Worm (Caenorhabditis elegans) whole organism, L2 larva: ENCODE results near the gene B0457.4.
A peak's percentile ranks its signal among the peaks of the same experiment; 100 is the strongest.

Experiments
- C34F6.9 ChIP-seq: fragments of 150-350 bp; optimal IDR thresholded peaks from 2 replicates; lab custom pipeline; 2014; ENCODE audit warnings: missing biosample characterization, missing genetic modification characterization
- F13H6.1 ChIP-seq: sonication (generic microtip); optimal IDR thresholded peaks from 2 replicates; lab custom pipeline; 2016; ENCODE audit warnings: missing genetic modification characterization, missing compliant biosample characterization
- R02D3.7 ChIP-seq: fragments of 150-350 bp; optimal IDR thresholded peaks from 2 replicates; lab custom pipeline; 2014; ENCODE audit warnings: missing biosample characterization, missing genetic modification characterization
- Y55F3AM.14 ChIP-seq: fragments of 200-800 bp; sonication (Bioruptor generic); optimal IDR thresholded peaks from 2 replicates; lab custom pipeline; 2018; ENCODE audit warnings: mild to moderate bottlenecking, missing genetic modification characterization, missing compliant biosample characterization
- ZK546.5 ChIP-seq: sonication (generic microtip); optimal IDR thresholded peaks from 2 replicates; lab custom pipeline; 2017; ENCODE audit warnings: missing biosample characterization, missing genetic modification characterization
- alr-1 ChIP-seq: fragments of 150-350 bp; optimal IDR thresholded peaks from 2 replicates; lab custom pipeline; 2014; ENCODE audit warnings: missing biosample characterization, missing genetic modification characterization
- aly-2 ChIP-seq: fragments of 150-350 bp; optimal IDR thresholded peaks from 2 replicates; lab custom pipeline; 2014; ENCODE audit warnings: missing biosample characterization, missing genetic modification characterization
- blmp-1 ChIP-seq: sonication (generic microtip); optimal IDR thresholded peaks from 2 replicates; lab custom pipeline; 2017; ENCODE audit warnings: missing genetic modification characterization, mild to moderate bottlenecking, missing compliant biosample characterization, antibody characterized with exemption, moderate library complexity; ENCODE audit not compliant: insufficient read depth
- ceh-16 ChIP-seq: fragments of 150-350 bp; optimal IDR thresholded peaks from 2 replicates; lab custom pipeline; 2014; ENCODE audit warnings: missing biosample characterization, missing genetic modification characterization
- ceh-82 ChIP-seq: fragments of 150-350 bp; optimal IDR thresholded peaks from 2 replicates; lab custom pipeline; 2014; ENCODE audit warnings: missing biosample characterization, missing genetic modification characterization
- crh-2 ChIP-seq: sonication (generic microtip); optimal IDR thresholded peaks from 2 replicates; lab custom pipeline; 2017; ENCODE audit warnings: missing biosample characterization, missing genetic modification characterization
- dmd-4 ChIP-seq: sonication (generic microtip); optimal IDR thresholded peaks from 2 replicates; lab custom pipeline; 2017; ENCODE audit warnings: missing biosample characterization, missing genetic modification characterization
- egl-27 ChIP-seq: sonication (generic microtip); optimal IDR thresholded peaks from 3 replicates; lab custom pipeline; 2017; ENCODE audit warnings: missing biosample characterization, missing genetic modification reagents, missing genetic modification characterization
- elt-1 ChIP-seq: fragments of 150-350 bp; optimal IDR thresholded peaks from 2 replicates; lab custom pipeline; 2014; ENCODE audit warnings: missing biosample characterization, missing genetic modification characterization
- elt-3 ChIP-seq: sonication (generic microtip); optimal IDR thresholded peaks from 2 replicates; lab custom pipeline; 2017; ENCODE audit warnings: missing biosample characterization, missing genetic modification characterization
- fos-1 ChIP-seq: fragments of 150-350 bp; optimal IDR thresholded peaks from 2 replicates; lab custom pipeline; 2014; ENCODE audit warnings: missing biosample characterization, missing genetic modification characterization
- gmeb-1 ChIP-seq: fragments of 150-350 bp; optimal IDR thresholded peaks from 2 replicates; lab custom pipeline; 2014; ENCODE audit warnings: missing biosample characterization, missing genetic modification characterization
- lin-11 ChIP-seq: fragments of 150-350 bp; sonication (generic microtip); optimal IDR thresholded peaks from 2 replicates; lab custom pipeline; 2014; ENCODE audit warnings: missing biosample characterization, missing genetic modification characterization, inconsistent platforms, mixed read lengths
- lin-13 ChIP-seq: fragments of 150-350 bp; optimal IDR thresholded peaks from 2 replicates; lab custom pipeline; 2014; ENCODE audit warnings: missing biosample characterization, missing genetic modification reagents, missing genetic modification characterization
- lsy-2 ChIP-seq, 2 experiments: fragments of 150-350 bp in 1 of 2; sonication (generic microtip) in 1 of 2; optimal IDR thresholded peaks; 2 replicates each; lab custom pipeline; 2014 to 2017; ENCODE audit warnings: missing biosample characterization in 2 of 2, missing genetic modification characterization in 2 of 2
- mab-5 ChIP-seq: fragments of 150-350 bp; optimal IDR thresholded peaks from 2 replicates; lab custom pipeline; 2014; ENCODE audit warnings: missing biosample characterization, missing genetic modification characterization
- mbf-1 ChIP-seq: sonication (generic microtip); optimal IDR thresholded peaks from 2 replicates; lab custom pipeline; 2017; ENCODE audit warnings: missing biosample characterization, missing genetic modification characterization
- nhr-10 ChIP-seq: sonication (generic microtip); optimal IDR thresholded peaks from 2 replicates; lab custom pipeline; 2017; ENCODE audit warnings: missing biosample characterization, missing genetic modification characterization
- nhr-11 ChIP-seq: fragments of 150-350 bp; optimal IDR thresholded peaks from 2 replicates; lab custom pipeline; 2014; ENCODE audit warnings: missing biosample characterization, missing genetic modification characterization
- nhr-12 ChIP-seq: fragments of 150-350 bp; optimal IDR thresholded peaks from 2 replicates; lab custom pipeline; 2014; ENCODE audit warnings: missing biosample characterization, missing genetic modification characterization
- nhr-129 ChIP-seq: fragments of 150-350 bp; optimal IDR thresholded peaks from 2 replicates; lab custom pipeline; 2014; ENCODE audit warnings: missing biosample characterization, missing genetic modification characterization
- nhr-21 ChIP-seq: fragments of 150-350 bp; optimal IDR thresholded peaks from 2 replicates; lab custom pipeline; 2014; ENCODE audit warnings: missing biosample characterization, missing genetic modification characterization
- nhr-23 ChIP-seq: fragments of 150-350 bp; optimal IDR thresholded peaks from 2 replicates; lab custom pipeline; 2014; ENCODE audit warnings: missing biosample characterization, missing genetic modification reagents, missing genetic modification characterization
- nhr-25 ChIP-seq: fragments of 150-350 bp; sonication (generic microtip); optimal IDR thresholded peaks from 3 replicates; lab custom pipeline; 2014; ENCODE audit warnings: missing biosample characterization, missing genetic modification characterization
- nhr-6 ChIP-seq: fragments of 150-350 bp; optimal IDR thresholded peaks from 2 replicates; lab custom pipeline; 2014; ENCODE audit warnings: missing biosample characterization, missing genetic modification characterization
- nhr-77 ChIP-seq: fragments of 150-350 bp; optimal IDR thresholded peaks from 2 replicates; lab custom pipeline; 2014; ENCODE audit warnings: missing biosample characterization, missing genetic modification characterization
- peb-1 ChIP-seq: fragments of 150-350 bp; optimal IDR thresholded peaks from 2 replicates; lab custom pipeline; 2014; ENCODE audit warnings: missing biosample characterization, missing genetic modification characterization
- skn-1 ChIP-seq: sonication (generic microtip); optimal IDR thresholded peaks from 2 replicates; lab custom pipeline; 2017; ENCODE audit warnings: missing biosample characterization, missing genetic modification characterization
- sma-3 ChIP-seq: sonication (generic microtip); optimal IDR thresholded peaks from 2 replicates; lab custom pipeline; 2016; ENCODE audit warnings: missing genetic modification reagents, missing genetic modification characterization, missing compliant biosample characterization
- sma-9 ChIP-seq, 2 experiments: fragments of 150-350 bp in 1 of 2; sonication (generic microtip) in 1 of 2; optimal IDR thresholded peaks; 2 replicates each; lab custom pipeline; 2014 to 2016; ENCODE audit warnings: missing genetic modification characterization in 2 of 2, mild to moderate bottlenecking in 1 of 2, missing biosample characterization in 1 of 2, missing compliant biosample characterization in 1 of 2, missing genetic modification reagents in 1 of 2, moderate library complexity in 1 of 2
- snpc-4 ChIP-seq: fragments of 150-350 bp; optimal IDR thresholded peaks from 2 replicates; lab custom pipeline; 2014; ENCODE audit warnings: missing biosample characterization, missing genetic modification characterization
- unc-39 ChIP-seq: fragments of 150-350 bp; optimal IDR thresholded peaks from 2 replicates; lab custom pipeline; 2014; ENCODE audit warnings: missing biosample characterization, missing genetic modification characterization
- unc-55 ChIP-seq: fragments of 150-350 bp; sonication (generic microtip); optimal IDR thresholded peaks from 3 replicates; lab custom pipeline; 2014; ENCODE audit warnings: missing biosample characterization, missing genetic modification reagents, missing genetic modification characterization
- unc-62 ChIP-seq: fragments of 150-350 bp; optimal IDR thresholded peaks from 2 replicates; lab custom pipeline; 2014; ENCODE audit warnings: missing biosample characterization, missing genetic modification reagents, missing genetic modification characterization
- ztf-4 ChIP-seq: fragments of 150-350 bp; optimal IDR thresholded peaks from 2 replicates; lab custom pipeline; 2014; ENCODE audit warnings: missing biosample characterization, missing genetic modification characterization

The B0457.4 gene

DNA sequence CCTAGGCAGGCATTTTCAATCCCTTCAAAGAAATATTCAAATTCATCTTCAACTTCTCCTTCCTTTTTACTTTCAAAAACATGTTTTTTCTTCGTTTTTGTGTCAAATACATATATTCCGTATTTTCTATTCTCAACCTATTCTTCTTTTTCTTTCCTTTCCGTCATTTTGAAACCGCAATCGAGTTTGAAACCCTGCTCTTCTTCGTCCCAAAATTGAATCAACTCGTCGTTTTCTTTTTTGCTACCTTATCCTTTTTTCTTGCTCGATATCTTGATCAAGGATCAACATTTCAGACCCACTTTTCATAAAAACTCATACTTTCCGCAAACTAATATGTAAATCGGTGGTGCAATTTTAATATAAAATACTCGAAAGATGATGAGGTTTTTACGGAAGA lies 33.3 kb upstream of the B0457.4 start:
- TF ChIP-seq aly-2 (tag; lab: Kevin White, UChicago) (no peak), elt-3 (tag; lab: Kevin White, UChicago) (no peak), R02D3.7 (tag; lab: Kevin White, UChicago) (no peak), crh-2 (tag; lab: Kevin White, UChicago) (no peak), elt-1 (tag; lab: Kevin White, UChicago) (no peak), ZK546.5 (tag; lab: Kevin White, UChicago) (no peak), egl-27 (no peak)

ce11 chrII:8940362-8940940 lies 28.6 kb upstream of the B0457.4 start, which contains the start of the genes set-17 and T21B10.4:
Gene set-17 (minus strand): TSS chrII:8940488.
Gene T21B10.4 (plus strand): TSS chrII:8940894.
- peak; percentile 54 for TF ChIP-seq unc-55 (GFP tag; lab: Kevin White, UChicago)
- TF ChIP-seq gmeb-1 (tag; lab: Kevin White, UChicago): peak; percentile 70
- no peak for TF ChIP-seq ztf-4 (tag; lab: Kevin White, UChicago)
- peak in 1 of 2 experiments; percentile 62 for TF ChIP-seq lsy-2 (tag; optimal IDR thresholded peaks at IDR 0.05; lab: Kevin White, UChicago)
- peak; percentile 2 for TF ChIP-seq crh-2 (tag; lab: Kevin White, UChicago)
- TF ChIP-seq egl-27: no peak
- no peak for TF ChIP-seq ceh-16
- no peak for TF ChIP-seq unc-62 (GFP tag; lab: Kevin White, UChicago)
- TF ChIP-seq unc-39 (tag; lab: Kevin White, UChicago): no peak
- no peak for TF ChIP-seq elt-3 (tag; lab: Kevin White, UChicago)
- TF ChIP-seq F13H6.1 (tag; lab: Kevin White, UChicago): no peak
- peak; percentile 51 for TF ChIP-seq C34F6.9 (tag; lab: Kevin White, UChicago)

DNA sequence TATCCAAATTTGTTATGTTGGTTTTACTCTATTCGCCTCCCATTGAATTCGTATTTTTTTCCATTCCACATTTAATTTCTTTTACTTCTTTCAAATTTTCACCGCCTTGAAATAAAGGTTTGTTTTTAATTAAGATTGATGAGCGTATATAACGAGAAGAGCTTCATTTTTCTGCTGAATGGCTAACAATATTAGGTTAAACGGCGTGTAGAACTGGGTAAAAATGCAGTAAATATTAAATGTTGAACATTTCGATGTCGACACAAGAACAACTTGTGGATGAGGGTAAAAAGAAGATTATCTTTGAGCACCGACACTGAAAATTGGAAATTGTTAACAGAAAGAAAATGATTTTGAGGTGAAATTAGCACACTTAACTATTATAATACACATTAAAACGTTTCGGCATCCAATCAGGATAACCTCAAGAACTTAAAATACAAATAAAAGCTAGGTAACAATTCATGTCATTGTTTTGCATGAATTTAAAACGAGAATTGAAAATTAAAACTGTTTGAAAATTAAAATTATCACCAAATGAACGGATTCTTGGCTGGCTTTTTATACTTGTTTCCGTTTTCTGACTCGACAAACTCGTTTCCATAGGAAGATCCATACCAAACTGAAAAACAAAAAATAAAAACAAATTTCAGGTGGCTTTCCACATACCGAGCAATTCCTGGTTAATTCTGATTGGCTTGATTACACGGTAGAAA lies 27.2 kb upstream of the B0457.4 start:
- no peak for TF ChIP-seq fos-1 (tag; lab: Kevin White, UChicago)
- no peak for TF ChIP-seq Y55F3AM.14 (GFP tag; lab: Kevin White, UChicago)
- TF ChIP-seq nhr-11: no peak
- TF ChIP-seq blmp-1: no peak
- no peak for TF ChIP-seq lin-11 (tag; lab: Kevin White, UChicago)
- TF ChIP-seq nhr-10 (tag; lab: Kevin White, UChicago): no peak
- TF ChIP-seq peb-1 (tag; lab: Kevin White, UChicago): no peak
- TF ChIP-seq nhr-12 (tag; lab: Kevin White, UChicago): no peak
- no peak for TF ChIP-seq nhr-23
- TF ChIP-seq unc-55 (GFP tag; lab: Kevin White, UChicago): no peak
- no peak for TF ChIP-seq lin-13 (GFP tag; lab: Kevin White, UChicago)
- TF ChIP-seq sma-9 (GFP tag; optimal IDR thresholded peaks at IDR 0.05; lab: Kevin White, UChicago): no peak
- no peak for TF ChIP-seq sma-9 (tag; optimal IDR thresholded peaks at IDR 0.05; lab: Kevin White, UChicago)
- TF ChIP-seq ceh-82 (tag; lab: Kevin White, UChicago): no peak
- TF ChIP-seq egl-27: no peak
- no peak for TF ChIP-seq dmd-4 (tag; lab: Kevin White, UChicago)
- TF ChIP-seq sma-3 (GFP tag; lab: Kevin White, UChicago): no peak
- no peak for TF ChIP-seq lsy-2 (tag; optimal IDR thresholded peaks at IDR 0.05; lab: Kevin White, UChicago)
- TF ChIP-seq, all 48 proteins: peak for 0

ce11 chrII:8933693-8934432 lies 22.0 kb upstream of the B0457.4 start, which contains the start of gene T21B10.3:
Gene T21B10.3 (plus strand): TSS chrII:8934382.
- TF ChIP-seq elt-3 (tag; lab: Kevin White, UChicago) (no peak), sma-3 (GFP tag; lab: Kevin White, UChicago) (peak; percentile 10), fos-1 (tag; lab: Kevin White, UChicago) (no peak), nhr-25 (tag; lab: Kevin White, UChicago) (no peak), lin-11 (tag; lab: Kevin White, UChicago) (no peak), sma-9 (GFP tag; optimal IDR thresholded peaks at IDR 0.05; lab: Kevin White, UChicago) (peak; percentile 56), sma-9 (tag; optimal IDR thresholded peaks at IDR 0.05; lab: Kevin White, UChicago) (no peak), nhr-129 (tag; lab: Kevin White, UChicago) (no peak), gmeb-1 (tag; lab: Kevin White, UChicago) (no peak), unc-39 (tag; lab: Kevin White, UChicago) (no peak), dmd-4 (tag; lab: Kevin White, UChicago) (no peak), skn-1 (tag; lab: Kevin White, UChicago) (no peak), nhr-10 (tag; lab: Kevin White, UChicago) (no peak), ZK546.5 (tag; lab: Kevin White, UChicago) (no peak), mbf-1 (no peak), nhr-6 (no peak), nhr-21 (peak; percentile 38), mab-5 (tag; lab: Kevin White, UChicago) (no peak), ztf-4 (tag; lab: Kevin White, UChicago) (peak; percentile 61), alr-1 (tag; lab: Kevin White, UChicago) (no peak), nhr-77 (tag; lab: Kevin White, UChicago) (no peak), lsy-2 (tag; optimal IDR thresholded peaks at IDR 0.05; lab: Kevin White, UChicago) (peak in 1 of 2 experiments; percentile 57), ceh-82 (tag; lab: Kevin White, UChicago) (no peak), Y55F3AM.14 (GFP tag; lab: Kevin White, UChicago) (peak; percentile 14), nhr-23 (no peak), peb-1 (tag; lab: Kevin White, UChicago) (no peak), ceh-16 (no peak), nhr-12 (tag; lab: Kevin White, UChicago) (no peak), snpc-4 (tag; lab: Kevin White, UChicago) (no peak), unc-55 (GFP tag; lab: Kevin White, UChicago) (peak; percentile 5), F13H6.1 (tag; lab: Kevin White, UChicago) (peak; percentile 12)
